Fruit fly (Drosophila melanogaster) whole organism, embryonic: ENCODE data around the gene hook.
A peak's percentile ranks its signal among the peaks of the same experiment; 100 is the strongest.

Experiments used
- Aef1 ChIP-seq: fragments of 200-800 bp; sonication (Bioruptor generic); IDR thresholded peaks from 3 replicates; pipeline ENCODE4 v1.3.6; 2022; ENCODE audit warnings: missing biosample characterization, missing genetic modification characterization
- Atf-2 ChIP-seq: fragments of 200-800 bp; sonication (Bioruptor generic); optimal IDR thresholded peaks from 2 replicates; lab custom pipeline; 2016; ENCODE audit warnings: missing biosample characterization, missing genetic modification characterization
- CG12299 ChIP-seq: fragments of 200-800 bp; sonication (Bioruptor generic); optimal IDR thresholded peaks from 2 replicates; lab custom pipeline; 2018; ENCODE audit warnings: missing biosample characterization, mild to moderate bottlenecking, missing genetic modification characterization
- CG13624 ChIP-seq: fragments of 200-800 bp; sonication (Bioruptor generic); optimal IDR thresholded peaks from 2 replicates; lab custom pipeline; 2016; ENCODE audit warnings: missing biosample characterization, missing genetic modification characterization
- CG14667 ChIP-seq: fragments of 200-800 bp; sonication (Bioruptor generic); IDR thresholded peaks from 2 replicates; pipeline ENCODE4 v1.3.6; 2022; ENCODE audit warnings: missing biosample characterization, missing genetic modification characterization
- CG16863 ChIP-seq: fragments of 200-800 bp; sonication (Bioruptor generic); optimal IDR thresholded peaks from 3 replicates; lab custom pipeline; 2016; ENCODE audit warnings: missing biosample characterization, missing genetic modification characterization
- CG17612 ChIP-seq: fragments of 200-800 bp; sonication (Bioruptor generic); IDR thresholded peaks from 2 replicates; pipeline ENCODE4 v1.3.6; 2022; ENCODE audit warnings: missing biosample characterization, missing genetic modification characterization
- CG18619 ChIP-seq: fragments of 200-800 bp; sonication (Bioruptor generic); optimal IDR thresholded peaks from 3 replicates; lab custom pipeline; 2017; ENCODE audit warnings: missing biosample characterization, mild to moderate bottlenecking, missing genetic modification characterization
- CG18764 ChIP-seq: fragments of 200-800 bp; sonication (Bioruptor generic); optimal IDR thresholded peaks from 3 replicates; lab custom pipeline; 2016; ENCODE audit warnings: missing biosample characterization, missing genetic modification characterization
- CG2116 ChIP-seq: fragments of 200-800 bp; sonication (Bioruptor generic); optimal IDR thresholded peaks from 3 replicates; lab custom pipeline; 2018; ENCODE audit warnings: missing biosample characterization, mild to moderate bottlenecking, missing genetic modification characterization
- CG2120 ChIP-seq: fragments of 200-800 bp; sonication (Bioruptor generic); optimal IDR thresholded peaks from 3 replicates; lab custom pipeline; 2016; ENCODE audit warnings: missing biosample characterization, missing genetic modification characterization
- CG2202 ChIP-seq: fragments of 200-800 bp; sonication (Bioruptor generic); optimal IDR thresholded peaks from 2 replicates; lab custom pipeline; 2018; ENCODE audit warnings: missing biosample characterization, mild to moderate bottlenecking, missing genetic modification characterization
- CG33557 ChIP-seq: fragments of 200-800 bp; sonication (Bioruptor generic); optimal IDR thresholded peaks from 2 replicates; lab custom pipeline; 2019; ENCODE audit warnings: missing biosample characterization, mild to moderate bottlenecking, missing genetic modification characterization, moderate library complexity
- CG3726 ChIP-seq: fragments of 200-800 bp; sonication (Bioruptor generic); IDR thresholded peaks from 3 replicates; pipeline ENCODE4, ENCODE4 v1.3.6; 2022; ENCODE audit warnings: missing biosample characterization, missing genetic modification characterization
- CG43689 ChIP-seq: fragments of 200-800 bp; sonication (Bioruptor generic); IDR thresholded peaks from 2 replicates; pipeline ENCODE4 v1.3.6; 2022; ENCODE audit warnings: missing biosample characterization, missing genetic modification characterization
- CG5953 ChIP-seq: fragments of 200-800 bp; sonication (Bioruptor generic); IDR thresholded peaks from 2 replicates; pipeline ENCODE4 v1.3.6; 2022; ENCODE audit warnings: missing biosample characterization, missing genetic modification characterization
- CG6175 ChIP-seq: fragments of 200-800 bp; sonication (Bioruptor generic); IDR thresholded peaks from 3 replicates; pipeline ENCODE4 v1.3.6; 2022; ENCODE audit warnings: missing biosample characterization, missing genetic modification characterization
- CG6254 ChIP-seq: fragments of 200-800 bp; sonication (Bioruptor generic); optimal IDR thresholded peaks from 3 replicates; lab custom pipeline; 2017; ENCODE audit warnings: mild to moderate bottlenecking, missing biosample characterization, missing genetic modification reagents, missing genetic modification characterization
- CG7928 ChIP-seq: fragments of 200-800 bp; sonication (Bioruptor generic); optimal IDR thresholded peaks from 2 replicates; lab custom pipeline; 2017; ENCODE audit warnings: missing biosample characterization, mild to moderate bottlenecking, missing genetic modification characterization
- CG9727 ChIP-seq: fragments of 200-800 bp; sonication (Bioruptor generic); optimal IDR thresholded peaks from 3 replicates; lab custom pipeline; 2017; ENCODE audit warnings: missing biosample characterization, mild to moderate bottlenecking, missing genetic modification characterization
- CTCF ChIP-seq: fragments of 200-800 bp; sonication (Bioruptor generic); optimal IDR thresholded peaks from 2 replicates; lab custom pipeline; 2017; ENCODE audit warnings: missing biosample characterization, mild to moderate bottlenecking, missing genetic modification characterization, moderate library complexity
- D19B ChIP-seq: fragments of 200-800 bp; sonication (Bioruptor generic); optimal IDR thresholded peaks from 2 replicates; lab custom pipeline; 2017; ENCODE audit warnings: missing biosample characterization, mild to moderate bottlenecking, missing genetic modification characterization
- Deaf1 ChIP-seq: fragments of 200-800 bp; optimal IDR thresholded peaks from 3 replicates; lab custom pipeline; 2019; ENCODE audit warnings: missing biosample characterization, mild to moderate bottlenecking, missing genetic modification characterization, moderate library complexity
- Dfd ChIP-seq, 2 experiments: fragments of >200 bp; optimal IDR thresholded peaks; 2 replicates each; lab custom pipeline; 2017; ENCODE audit warnings: missing biosample characterization in 2 of 2, missing genetic modification characterization in 2 of 2
- HmgZ ChIP-seq: fragments of 200-800 bp; sonication (Bioruptor generic); optimal IDR thresholded peaks from 2 replicates; lab custom pipeline; 2018; ENCODE audit warnings: missing biosample characterization, mild to moderate bottlenecking, missing genetic modification characterization
- Hr39 ChIP-seq: fragments of >200 bp; optimal IDR thresholded peaks from 2 replicates; lab custom pipeline; 2017
- Hsf ChIP-seq: fragments of 200-800 bp; sonication (Bioruptor generic); optimal IDR thresholded peaks from 3 replicates; lab custom pipeline; 2016; ENCODE audit warnings: missing biosample characterization, missing genetic modification characterization
- Lim3 ChIP-seq: fragments of 200-800 bp; sonication (Bioruptor generic); IDR thresholded peaks from 2 replicates; pipeline ENCODE4 v1.3.6; 2022; ENCODE audit warnings: missing biosample characterization, missing genetic modification characterization
- MESR4 ChIP-seq: fragments of 200-800 bp; sonication (Bioruptor generic); optimal IDR thresholded peaks from 2 replicates; lab custom pipeline; 2018; ENCODE audit warnings: missing biosample characterization, mild to moderate bottlenecking, missing genetic modification characterization, moderate library complexity
- NFAT ChIP-seq: fragments of 200-800 bp; sonication (Bioruptor generic); IDR thresholded peaks from 2 replicates; pipeline ENCODE4 v1.3.6; 2022; ENCODE audit warnings: missing biosample characterization, missing genetic modification characterization
- Neu2 ChIP-seq: fragments of 200-800 bp; sonication (Bioruptor generic); optimal IDR thresholded peaks from 3 replicates; lab custom pipeline; 2016; ENCODE audit warnings: missing biosample characterization, missing genetic modification characterization, borderline replicate concordance
- Nf-YC ChIP-seq: fragments of 200-800 bp; optimal IDR thresholded peaks from 3 replicates; lab custom pipeline; 2019; ENCODE audit warnings: missing biosample characterization, mild to moderate bottlenecking, missing genetic modification characterization, moderate library complexity
- Opbp ChIP-seq: fragments of 200-800 bp; sonication (Bioruptor generic); IDR thresholded peaks from 3 replicates; pipeline ENCODE4 v1.3.6; 2022; ENCODE audit warnings: missing biosample characterization, missing genetic modification characterization; ENCODE audit not compliant: partially characterized antibody
- Optix ChIP-seq: fragments of 200-800 bp; sonication (Bioruptor generic); IDR thresholded peaks from 3 replicates; pipeline ENCODE4 v1.3.6; 2022; ENCODE audit warnings: missing biosample characterization, missing genetic modification characterization
- Sox102F ChIP-seq: fragments of 200-800 bp; sonication (Bioruptor generic); optimal IDR thresholded peaks from 2 replicates; lab custom pipeline; 2018; ENCODE audit warnings: missing biosample characterization, mild to moderate bottlenecking, missing genetic modification characterization, moderate library complexity
- Stat92E ChIP-seq, 3 experiments: fragments of >200 bp in 2 of 3; fragments of 200-800 bp in 1 of 3; sonication (Bioruptor generic) in 1 of 3; optimal IDR thresholded peaks; 2 replicates each; lab custom pipeline; 2017 to 2019; ENCODE audit warnings: missing biosample characterization in 3 of 3, missing genetic modification characterization in 3 of 3, mild to moderate bottlenecking in 1 of 3, moderate library complexity in 1 of 3
- Xrp1 ChIP-seq: fragments of 200-800 bp; sonication (Bioruptor generic); IDR thresholded peaks from 2 replicates; pipeline ENCODE4 v1.3.6; 2022; ENCODE audit warnings: missing biosample characterization, missing genetic modification characterization
- YL-1 ChIP-seq: fragments of 200-800 bp; sonication (Bioruptor generic); optimal IDR thresholded peaks from 3 replicates; lab custom pipeline; 2017; ENCODE audit warnings: missing biosample characterization, mild to moderate bottlenecking, missing genetic modification characterization
- bcd ChIP-seq: fragments of 200-800 bp; sonication (Bioruptor generic); optimal IDR thresholded peaks from 2 replicates; lab custom pipeline; 2017; ENCODE audit warnings: missing biosample characterization, mild to moderate bottlenecking, missing genetic modification characterization
- cg ChIP-seq: fragments of 200-800 bp; sonication (Bioruptor generic); optimal IDR thresholded peaks from 3 replicates; lab custom pipeline; 2019; ENCODE audit warnings: missing biosample characterization, mild to moderate bottlenecking, missing genetic modification characterization, moderate library complexity
- chif ChIP-seq, 2 experiments: fragments of 200-800 bp; sonication (Bioruptor generic); optimal IDR thresholded peaks; 3 replicates each; lab custom pipeline; 2016; ENCODE audit warnings: missing biosample characterization in 2 of 2, missing genetic modification characterization in 2 of 2
- ewg ChIP-seq: fragments of 200-800 bp; sonication (Bioruptor generic); optimal IDR thresholded peaks from 3 replicates; lab custom pipeline; 2017; ENCODE audit warnings: mild to moderate bottlenecking, missing biosample characterization, missing genetic modification reagents, missing genetic modification characterization
- fd102C ChIP-seq: fragments of 200-800 bp; sonication (Bioruptor generic); optimal IDR thresholded peaks from 2 replicates; lab custom pipeline; 2018; ENCODE audit warnings: missing biosample characterization, mild to moderate bottlenecking, missing genetic modification characterization, moderate library complexity
- fd96Cb ChIP-seq: fragments of 200-800 bp; sonication (Bioruptor generic); optimal IDR thresholded peaks from 2 replicates; lab custom pipeline; 2018; ENCODE audit warnings: missing biosample characterization, mild to moderate bottlenecking, missing genetic modification characterization, moderate library complexity
- odd ChIP-seq: fragments of 200-800 bp; sonication (Bioruptor generic); optimal IDR thresholded peaks from 2 replicates; lab custom pipeline; 2017; ENCODE audit warnings: missing biosample characterization, mild to moderate bottlenecking, missing genetic modification characterization
- pfk ChIP-seq: fragments of 200-800 bp; sonication (Bioruptor generic); optimal IDR thresholded peaks from 2 replicates; lab custom pipeline; 2018; ENCODE audit warnings: missing biosample characterization, mild to moderate bottlenecking, missing genetic modification characterization, moderate library complexity
- salm ChIP-seq: fragments of 200-800 bp; sonication (Bioruptor generic); optimal IDR thresholded peaks from 2 replicates; lab custom pipeline; 2018; ENCODE audit warnings: missing biosample characterization, mild to moderate bottlenecking, missing genetic modification characterization
- sd ChIP-seq: fragments of 200-800 bp; sonication (Bioruptor generic); optimal IDR thresholded peaks from 3 replicates; lab custom pipeline; 2018; ENCODE audit warnings: missing biosample characterization, mild to moderate bottlenecking, missing genetic modification characterization, moderate library complexity
- trem ChIP-seq: fragments of 200-800 bp; optimal IDR thresholded peaks from 3 replicates; lab custom pipeline; 2019; ENCODE audit warnings: missing biosample characterization, mild to moderate bottlenecking, missing genetic modification characterization, moderate library complexity
- ttk ChIP-seq: fragments of 200-800 bp; sonication (Bioruptor generic); IDR thresholded peaks from 2 replicates; pipeline ENCODE4 v2.1.2; 2022; ENCODE audit warnings: missing biosample characterization, missing genetic modification characterization
- tx ChIP-seq: fragments of 200-800 bp; sonication (Bioruptor generic); optimal IDR thresholded peaks from 2 replicates; lab custom pipeline; 2016; ENCODE audit warnings: missing biosample characterization, missing genetic modification characterization
- unpg ChIP-seq: fragments of 200-800 bp; sonication (Bioruptor generic); optimal IDR thresholded peaks from 3 replicates; lab custom pipeline; 2018; ENCODE audit warnings: missing biosample characterization, mild to moderate bottlenecking, missing genetic modification characterization, moderate library complexity
- z ChIP-seq: fragments of 200-800 bp; sonication (Bioruptor generic); IDR thresholded peaks from 3 replicates; pipeline ENCODE4 v1.3.6; 2022; ENCODE audit warnings: missing biosample characterization, missing genetic modification characterization

Gene hook

dm6 chr2L:19064706-19065105 is 31.4 kb upstream of the hook start, which contains the start of gene CG17343 (continued):
- peak; percentile 46 for TF ChIP-seq trem (tag; lab: Kevin White, UChicago)
- TF ChIP-seq HmgZ (tag; lab: Kevin White, UChicago): no peak
- TF ChIP-seq fd96Cb (tag; lab: Kevin White, UChicago): no peak
- TF ChIP-seq CG9727 (GFP tag; lab: Kevin White, UChicago): no peak
- TF ChIP-seq MESR4 (GFP tag; lab: Kevin White, UChicago): peak; percentile 59
- no peak for TF ChIP-seq Stat92E (GFP tag; optimal IDR thresholded peaks at IDR 0.05; lab: Kevin White, UChicago)
- no peak for TF ChIP-seq bcd (GFP tag; lab: Kevin White, UChicago)
- TF ChIP-seq Lim3 (GFP tag; lab: Robert Waterston, UW): no peak
- no peak for TF ChIP-seq Xrp1 (GFP tag; lab: Robert Waterston, UW)
- TF ChIP-seq CG2202 (tag; lab: Kevin White, UChicago): no peak
- no peak for TF ChIP-seq ewg (GFP tag; lab: Kevin White, UChicago)
- no peak for TF ChIP-seq CG17612 (GFP tag; lab: Robert Waterston, UW)
- TF ChIP-seq odd: no peak
- no peak for TF ChIP-seq CG12299
- TF ChIP-seq D19B (GFP tag; lab: Kevin White, UChicago): no peak
- no peak for TF ChIP-seq NFAT
- TF ChIP-seq Hr39 (lab: Kevin White, UChicago): no peak
- TF ChIP-seq CG2116: peak; percentile 91
- TF ChIP-seq Sox102F: no peak
- TF ChIP-seq Neu2 (GFP tag; lab: Kevin White, UChicago): no peak
- no peak for TF ChIP-seq CG14667
- TF ChIP-seq salm (tag; lab: Kevin White, UChicago): no peak
- no peak for TF ChIP-seq CG43689 (GFP tag; lab: Robert Waterston, UW)
- TF ChIP-seq CG6254 (GFP tag; lab: Kevin White, UChicago): no peak
- TF ChIP-seq fd102C (GFP tag; lab: Kevin White, UChicago): no peak
- no peak for TF ChIP-seq CG2120 (GFP tag; lab: Kevin White, UChicago)
- TF ChIP-seq CG18764 (GFP tag; lab: Kevin White, UChicago): no peak
- no peak for TF ChIP-seq z (GFP tag; lab: Robert Waterston, UW)
- no peak for TF ChIP-seq CG13624 (GFP tag; lab: Kevin White, UChicago)
- no peak for TF ChIP-seq CG6175 (GFP tag; lab: Robert Waterston, UW)
- no peak for TF ChIP-seq Deaf1 (tag; lab: Kevin White, UChicago)
- TF ChIP-seq Opbp (GFP tag; lab: Robert Waterston, UW): peak; percentile 91; the same call in 2 of the 3 replicates
- TF ChIP-seq pfk: no peak
- no peak for TF ChIP-seq Aef1
- TF ChIP-seq CG3726 (GFP tag; lab: Robert Waterston, UW): no peak
- TF ChIP-seq Atf-2: no peak
- no peak for TF ChIP-seq unpg (GFP tag; lab: Kevin White, UChicago)
- TF ChIP-seq CG18619 (GFP tag; lab: Kevin White, UChicago): no peak
- no peak for TF ChIP-seq Nf-YC (tag; lab: Kevin White, UChicago)
- TF ChIP-seq Dfd (GFP tag; optimal IDR thresholded peaks at IDR 0.05; lab: Kevin White, UChicago): no peak
- TF ChIP-seq CG16863 (GFP tag; lab: Kevin White, UChicago): no peak
- TF ChIP-seq CG33557 (GFP tag; lab: Kevin White, UChicago): no peak
- TF ChIP-seq CG7928: peak; percentile 81
- TF ChIP-seq cg (GFP tag; lab: Kevin White, UChicago): no peak
- TF ChIP-seq Hsf (GFP tag; lab: Kevin White, UChicago): no peak
- TF ChIP-seq CTCF: no peak
- TF ChIP-seq tx (GFP tag; lab: Kevin White, UChicago): no peak
- TF ChIP-seq CG5953 (GFP tag; lab: Robert Waterston, UW): no peak
- no peak for TF ChIP-seq sd (tag; lab: Kevin White, UChicago)
- TF ChIP-seq chif (GFP tag; optimal IDR thresholded peaks at IDR 0.05; lab: Kevin White, UChicago): no peak
- no peak for TF ChIP-seq ttk
- TF ChIP-seq Optix (GFP tag; lab: Robert Waterston, UW): no peak
- peak; percentile 74 for TF ChIP-seq YL-1 (GFP tag; lab: Kevin White, UChicago)
